Fruit fly (Drosophila melanogaster): ENCODE data around the gene Sry-beta.

Sry-beta gene

DNA sequence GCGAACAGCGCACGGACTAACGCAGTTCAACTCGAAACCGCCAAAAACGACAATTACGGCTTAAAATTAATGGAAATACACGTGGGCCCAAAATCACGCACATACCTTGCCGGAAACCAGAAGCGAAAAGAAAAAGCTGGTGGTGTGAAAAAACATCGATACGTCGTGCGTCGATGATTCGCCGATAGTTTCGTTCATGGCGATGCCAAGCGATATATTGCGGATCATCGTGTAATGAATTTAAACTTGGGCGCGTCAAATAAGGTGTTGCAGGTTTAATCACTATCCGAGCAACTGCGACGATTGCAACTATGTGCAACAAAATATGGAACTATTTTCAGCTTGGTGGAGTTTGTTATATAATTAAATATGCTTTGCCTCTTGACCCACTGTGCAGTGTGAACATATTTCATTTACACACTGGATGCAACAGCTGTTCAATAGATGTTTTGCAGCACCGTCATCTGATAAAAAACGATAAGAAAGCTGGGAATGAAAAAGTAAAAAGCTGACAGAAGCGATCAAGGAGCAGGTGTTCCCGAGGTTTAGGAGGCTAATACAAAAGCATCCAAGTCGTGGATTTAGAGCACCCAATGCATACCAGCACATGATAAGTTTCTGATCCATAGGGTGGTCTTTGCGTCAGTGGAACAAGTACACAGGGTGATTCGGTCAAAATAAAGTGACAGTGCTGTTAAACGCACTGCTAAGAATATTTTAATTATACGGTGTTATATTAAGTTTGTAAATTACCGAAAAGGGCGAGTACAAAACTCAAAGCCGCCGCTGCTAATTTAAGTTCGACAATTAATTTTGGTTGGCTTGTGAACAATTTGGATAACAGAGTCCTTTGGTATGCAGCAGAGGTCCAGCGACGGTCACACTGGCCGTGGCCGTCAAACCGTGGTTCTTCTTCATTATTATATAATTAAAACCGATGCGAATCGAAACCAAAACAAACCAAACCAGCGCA, 6.8 kb downstream of the Sry-beta start, which contains the start of the genes RpL32 and CG7943 (continued):
- TF ChIP-seq CG13624 (GFP tag; optimal IDR thresholded peaks at IDR 0.05) (peak; percentile 95), nau (GFP tag; optimal IDR thresholded peaks at IDR 0.05) (peak; percentile 93), E2f1 (GFP tag; IDR thresholded peaks at IDR 0.05) (peak; percentile 93), chinmo (GFP tag; IDR thresholded peaks at IDR 0.05; ENCODE audit: partially characterized antibody) (peak; percentile 100), CG9876 (GFP tag; optimal IDR thresholded peaks at IDR 0.05) (peak; percentile 97), sug (tag; optimal IDR thresholded peaks at IDR 0.05) (peak; percentile 95), prd (optimal IDR thresholded peaks at IDR 0.05) (no peak), prd (GFP tag; IDR thresholded peaks at IDR 0.05) (peak; percentile 97), CkIIα-i1 (GFP tag; IDR thresholded peaks at IDR 0.05) (0 out of 2 replicates have a peak, but pooled peaks have one; percentile 57), bowl (GFP tag; IDR thresholded peaks at IDR 0.05) (peak; percentile 89), CG7963 (GFP tag; IDR thresholded peaks at IDR 0.05; ENCODE audit: partially characterized antibody) (peak; percentile 100), tap (tag; optimal IDR thresholded peaks at IDR 0.05) (peak; percentile 89), MESR4 (GFP tag; optimal IDR thresholded peaks at IDR 0.05) (peak; percentile 93), bab2 (GFP tag; optimal IDR thresholded peaks at IDR 0.05) (peak; percentile 98), CG32772 (GFP tag; IDR thresholded peaks at IDR 0.05) (peak; percentile 94), amos (GFP tag; IDR thresholded peaks at IDR 0.05; ENCODE audit: partially characterized antibody) (peak; percentile 100), CG12299 (tag; optimal IDR thresholded peaks at IDR 0.05) (peak; percentile 84), CG16813 (GFP tag; IDR thresholded peaks at IDR 0.05; ENCODE audit: partially characterized antibody) (peak; percentile 100), Elba2 (GFP tag; optimal IDR thresholded peaks at IDR 0.05) (peak; percentile 34), CG2116 (GFP tag; optimal IDR thresholded peaks at IDR 0.05) (peak; percentile 95), ac (GFP tag; optimal IDR thresholded peaks at IDR 0.05) (peak; percentile 54), CG9215 (GFP tag; IDR thresholded peaks at IDR 0.05) (peak; percentile 92), dysf (GFP tag; IDR thresholded peaks at IDR 0.05) (peak; percentile 96), Dek (tag; optimal IDR thresholded peaks at IDR 0.05) (peak; percentile 90), CG34376 (GFP tag; optimal IDR thresholded peaks at IDR 0.05) (peak; percentile 99), CG11093 (GFP tag; IDR thresholded peaks at IDR 0.05) (peak; percentile 87), onecut (GFP tag; IDR thresholded peaks at IDR 0.05) (peak; percentile 90), CG3163 (GFP tag; optimal IDR thresholded peaks at IDR 0.05) (peak; percentile 78), wdn (GFP tag; IDR thresholded peaks at IDR 0.05) (peak; percentile 91), CG14860 (GFP tag; IDR thresholded peaks at IDR 0.05; ENCODE audit: partially characterized antibody) (peak; percentile 100), Gug (GFP tag; IDR thresholded peaks at IDR 0.05) (peak; percentile 97), sisA (GFP tag; IDR thresholded peaks at IDR 0.05) (peak; percentile 97), oc (tag; optimal IDR thresholded peaks at IDR 0.05) (peak; percentile 81), CG11085 (GFP tag; IDR thresholded peaks at IDR 0.05) (peak; percentile 93), CG15514 (GFP tag; optimal IDR thresholded peaks at IDR 0.05) (peak; percentile 94), CG5180 (GFP tag; optimal IDR thresholded peaks at IDR 0.05) (peak; percentile 72), ssp (GFP tag; IDR thresholded peaks at IDR 0.05) (peak; percentile 91), dm (GFP tag; optimal IDR thresholded peaks at IDR 0.05) (peak; percentile 97), ERR (GFP tag; optimal IDR thresholded peaks at IDR 0.05) (peak; percentile 91), pb (GFP tag; optimal IDR thresholded peaks at IDR 0.05) (peak; percentile 96), CG17359 (tag; optimal IDR thresholded peaks at IDR 0.05) (peak; percentile 93), shn (GFP tag; optimal IDR thresholded peaks at IDR 0.05) (peak; percentile 95), CG6791 (GFP tag; IDR thresholded peaks at IDR 0.05; ENCODE audit: partially characterized antibody) (peak; percentile 100), CG10274 (GFP tag; optimal IDR thresholded peaks at IDR 0.05) (peak; percentile 87), CG17186 (GFP tag; optimal IDR thresholded peaks at IDR 0.05) (peak; percentile 99), dimm (GFP tag; IDR thresholded peaks at IDR 0.05) (peak; percentile 86), lilli (GFP tag; optimal IDR thresholded peaks at IDR 0.05) (peak; percentile 93), Trl (optimal IDR thresholded peaks at IDR 0.05) (no peak), Trl (GFP tag; optimal IDR thresholded peaks at IDR 0.05) (peak; percentile 98)

Data from whole organism, embryonic.